Worm (Caenorhabditis elegans) whole organism, L1 larva: Measurements from ENCODE around the gene T28A8.5.

ENCODE experiments used
- C04F5.9 ChIP-seq: sonication (generic microtip); optimal IDR thresholded peaks from 2 replicates; lab custom pipeline; 2016; ENCODE audit warnings: missing genetic modification characterization, missing compliant biosample characterization
- C34B4.2 ChIP-seq: sonication (generic microtip); optimal IDR thresholded peaks from 2 replicates; lab custom pipeline; 2017; ENCODE audit warnings: mild to moderate bottlenecking, missing genetic modification characterization, missing compliant biosample characterization
- Y116A8C.19 ChIP-seq: sonication (generic microtip); optimal IDR thresholded peaks from 2 replicates; lab custom pipeline; 2016; ENCODE audit warnings: missing compliant biosample characterization, missing genetic modification characterization, borderline replicate concordance
- blmp-1 ChIP-seq: fragments of 150-350 bp; optimal IDR thresholded peaks from 2 replicates; lab custom pipeline; 2014; ENCODE audit warnings: missing biosample characterization, missing genetic modification characterization
- ceh-8 ChIP-seq: fragments of 200-800 bp; sonication (Bioruptor generic); optimal IDR thresholded peaks from 2 replicates; lab custom pipeline; 2018; ENCODE audit warnings: mild to moderate bottlenecking, missing genetic modification characterization, moderate library complexity, missing compliant biosample characterization
- ceh-82 ChIP-seq, 3 experiments: fragments of 150-350 bp in 1 of 3; sonication (generic microtip) in 2 of 3; optimal IDR thresholded peaks; 2 replicates each; lab custom pipeline; 2014 to 2017; ENCODE audit warnings: missing biosample characterization in 3 of 3, missing genetic modification characterization in 3 of 3
- ceh-90 ChIP-seq: sonication (generic microtip); optimal IDR thresholded peaks from 2 replicates; lab custom pipeline; 2016; ENCODE audit warnings: missing genetic modification characterization, missing compliant biosample characterization
- efl-3 ChIP-seq: fragments of 200-800 bp; sonication (Bioruptor generic); optimal IDR thresholded peaks from 2 replicates; lab custom pipeline; 2018; ENCODE audit warnings: mild to moderate bottlenecking, missing genetic modification characterization, missing compliant biosample characterization
- egl-27 ChIP-seq, 2 experiments: fragments of 150-350 bp in 1 of 2; sonication (generic microtip); optimal IDR thresholded peaks; 3 replicates each; lab custom pipeline; 2017 to 2018; ENCODE audit warnings: missing biosample characterization in 2 of 2, missing genetic modification characterization in 2 of 2, missing genetic modification reagents in 2 of 2
- fkh-10 ChIP-seq: sonication (generic microtip); optimal IDR thresholded peaks from 2 replicates; lab custom pipeline; 2017; ENCODE audit warnings: missing biosample characterization, missing genetic modification reagents, missing genetic modification characterization
- fkh-4 ChIP-seq: sonication (generic microtip); optimal IDR thresholded peaks from 2 replicates; lab custom pipeline; 2016; ENCODE audit warnings: missing compliant biosample characterization, missing genetic modification characterization, borderline replicate concordance
- grh-1 ChIP-seq: fragments of 200-800 bp; sonication (Bioruptor generic); IDR thresholded peaks from 2 replicates; pipeline ENCODE4 v1.3.6; 2022; ENCODE audit warnings: missing genetic modification reagents, missing genetic modification characterization, missing compliant biosample characterization
- hlh-17 ChIP-seq: fragments of 200-800 bp; sonication (Bioruptor generic); optimal IDR thresholded peaks from 2 replicates; lab custom pipeline; 2018; ENCODE audit warnings: missing genetic modification characterization, mild to moderate bottlenecking, missing compliant biosample characterization, moderate library complexity, borderline replicate concordance
- hpl-2 ChIP-seq: fragments of 150-350 bp; optimal IDR thresholded peaks from 2 replicates; lab custom pipeline; 2014; ENCODE audit warnings: missing biosample characterization, missing genetic modification reagents, missing genetic modification characterization
- irx-1 ChIP-seq: sonication (generic microtip); optimal IDR thresholded peaks from 2 replicates; lab custom pipeline; 2016; ENCODE audit warnings: missing genetic modification characterization, missing compliant biosample characterization
- isw-1 ChIP-seq: fragments of 200-800 bp; sonication (Bioruptor generic); IDR thresholded peaks from 2 replicates; pipeline ENCODE4 v1.3.6; 2022; ENCODE audit warnings: missing genetic modification characterization, missing compliant biosample characterization
- lin-13 ChIP-seq: fragments of 150-350 bp; optimal IDR thresholded peaks from 2 replicates; lab custom pipeline; 2014; ENCODE audit warnings: missing biosample characterization, missing genetic modification reagents, missing genetic modification characterization
- lin-14 ChIP-seq: fragments of 200-800 bp; sonication (Bioruptor generic); optimal IDR thresholded peaks from 2 replicates; lab custom pipeline; 2018; ENCODE audit warnings: mild to moderate bottlenecking, missing genetic modification characterization, moderate library complexity, missing compliant biosample characterization
- lin-35 ChIP-seq, 2 experiments: fragments of 150-350 bp; optimal IDR thresholded peaks; 2 replicates each; lab custom pipeline; 2014; ENCODE audit warnings: missing biosample characterization in 2 of 2, missing genetic modification characterization in 2 of 2, missing genetic modification reagents in 2 of 2
- mab-9 ChIP-seq: fragments of 200-800 bp; sonication (Bioruptor generic); IDR thresholded peaks from 2 replicates; pipeline ENCODE4 v1.3.6; 2022; ENCODE audit warnings: missing genetic modification reagents, missing genetic modification characterization, missing compliant biosample characterization
- nhr-11 ChIP-seq: fragments of 150-350 bp; optimal IDR thresholded peaks from 2 replicates; lab custom pipeline; 2014; ENCODE audit warnings: missing biosample characterization, missing genetic modification characterization
- nhr-19 ChIP-seq: fragments of 200-800 bp; sonication (Bioruptor generic); conservative IDR thresholded peaks from 2 replicates; pipeline ENCODE4 v1.3.6; 2022; ENCODE audit warnings: missing genetic modification characterization, missing compliant biosample characterization
- nhr-20 ChIP-seq: sonication (generic microtip); optimal IDR thresholded peaks from 2 replicates; lab custom pipeline; 2016; ENCODE audit warnings: mild to moderate bottlenecking, missing genetic modification characterization, missing compliant biosample characterization
- nhr-71 ChIP-seq: sonication (generic microtip); optimal IDR thresholded peaks from 2 replicates; lab custom pipeline; 2016; ENCODE audit warnings: mild to moderate bottlenecking, missing genetic modification characterization, moderate library complexity, missing compliant biosample characterization
- nhr-84 ChIP-seq: sonication (generic microtip); optimal IDR thresholded peaks from 2 replicates; lab custom pipeline; 2017; ENCODE audit warnings: missing biosample characterization, missing genetic modification characterization
- rnt-1 ChIP-seq: sonication (generic microtip); optimal IDR thresholded peaks from 2 replicates; lab custom pipeline; 2016; ENCODE audit warnings: mild to moderate bottlenecking, missing genetic modification characterization, moderate library complexity, missing compliant biosample characterization
- skn-1 ChIP-seq: fragments of 150-350 bp; optimal IDR thresholded peaks from 2 replicates; lab custom pipeline; 2014; ENCODE audit warnings: missing biosample characterization, missing genetic modification characterization
- snpc-4 ChIP-seq: fragments of 150-350 bp; optimal IDR thresholded peaks from 2 replicates; lab custom pipeline; 2014; ENCODE audit warnings: missing biosample characterization, missing genetic modification characterization
- sptf-1 ChIP-seq: fragments of 150-350 bp; optimal IDR thresholded peaks from 2 replicates; lab custom pipeline; 2014; ENCODE audit warnings: missing biosample characterization, missing genetic modification characterization
- tlp-1 ChIP-seq: fragments of 150-350 bp; optimal IDR thresholded peaks from 2 replicates; lab custom pipeline; 2014; ENCODE audit warnings: missing biosample characterization, missing genetic modification characterization
- unc-130 ChIP-seq: fragments of 150-350 bp; optimal IDR thresholded peaks from 2 replicates; lab custom pipeline; 2017; ENCODE audit warnings: missing biosample characterization, missing genetic modification characterization, inconsistent platforms
- unc-30 ChIP-seq: sonication (generic microtip); optimal IDR thresholded peaks from 2 replicates; lab custom pipeline; 2017; ENCODE audit warnings: missing biosample characterization, missing genetic modification characterization
- xbp-1 ChIP-seq: sonication (generic microtip); optimal IDR thresholded peaks from 2 replicates; lab custom pipeline; 2016; ENCODE audit warnings: missing genetic modification characterization, missing compliant biosample characterization
- zip-4 ChIP-seq: fragments of 200-800 bp; sonication (Bioruptor generic); optimal IDR thresholded peaks from 2 replicates; lab custom pipeline; 2018; ENCODE audit warnings: mild to moderate bottlenecking, missing genetic modification characterization, moderate library complexity, missing compliant biosample characterization
- ztf-11 ChIP-seq, 2 experiments: sonication (generic microtip); optimal IDR thresholded peaks; 2 replicates each; lab custom pipeline; 2016 to 2017; ENCODE audit warnings: missing genetic modification characterization in 2 of 2, missing biosample characterization in 1 of 2, missing compliant biosample characterization in 1 of 2

The T28A8.5 gene

DNA sequence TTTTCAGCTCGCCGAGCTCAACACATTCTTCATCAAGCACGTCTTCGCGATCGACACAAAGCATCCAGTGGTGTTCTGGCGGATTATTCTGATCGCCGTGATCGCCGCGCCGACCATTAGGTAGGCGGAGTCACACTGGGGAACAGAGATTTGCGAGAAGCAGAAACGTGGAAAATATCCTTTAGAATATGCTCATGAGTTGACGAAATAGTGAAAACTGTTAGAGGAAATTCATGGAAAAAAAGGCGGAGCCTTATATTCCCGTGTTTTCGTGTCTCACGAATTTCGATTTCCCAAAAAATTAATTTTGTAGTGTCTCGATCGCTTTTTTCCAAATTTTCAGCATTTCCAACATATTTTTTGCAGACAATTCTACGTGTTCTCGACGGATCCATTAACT is 26.9 kb upstream of the T28A8.5 start (continued):
- TF ChIP-seq ceh-90 (tag; lab: Kevin White, UChicago) (peak; percentile 36), nhr-19 (0 out of 2 replicates have a peak, but pooled peaks have one; percentile 9), nhr-11 (tag; lab: Kevin White, UChicago) (no peak), fkh-4 (tag; lab: Kevin White, UChicago) (peak; percentile 10)

DNA sequence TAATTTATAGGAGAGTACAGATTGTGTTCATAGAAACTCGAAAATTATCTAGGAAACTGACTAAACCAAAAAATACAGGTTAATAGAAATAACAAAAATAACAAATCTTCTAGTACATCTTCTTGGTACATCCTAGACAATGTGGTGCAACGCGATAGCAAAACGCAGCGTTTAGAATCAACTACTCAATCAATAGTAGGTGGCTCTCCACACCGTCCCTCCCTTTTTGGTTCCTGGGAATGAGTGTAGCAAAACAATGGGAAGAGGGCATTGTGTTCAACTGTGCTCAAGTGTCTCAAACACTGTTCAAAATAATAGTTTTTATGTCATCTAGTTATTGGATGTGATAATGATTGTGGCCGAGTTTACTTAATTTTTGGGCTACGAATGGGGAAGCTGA is 24.7 kb upstream of the T28A8.5 start, which contains the start of gene T27E9.6:
TSS of gene T27E9.6 (minus strand) at position 101 of the 400 bp plus-strand sequence.
- no peak for TF ChIP-seq Y116A8C.19 (tag; lab: Kevin White, UChicago)
- TF ChIP-seq efl-3 = no peak
- no peak for TF ChIP-seq unc-30 (tag; lab: Kevin White, UChicago)
- no peak for TF ChIP-seq irx-1
- TF ChIP-seq, all 84 proteins: peak for 0

DNA sequence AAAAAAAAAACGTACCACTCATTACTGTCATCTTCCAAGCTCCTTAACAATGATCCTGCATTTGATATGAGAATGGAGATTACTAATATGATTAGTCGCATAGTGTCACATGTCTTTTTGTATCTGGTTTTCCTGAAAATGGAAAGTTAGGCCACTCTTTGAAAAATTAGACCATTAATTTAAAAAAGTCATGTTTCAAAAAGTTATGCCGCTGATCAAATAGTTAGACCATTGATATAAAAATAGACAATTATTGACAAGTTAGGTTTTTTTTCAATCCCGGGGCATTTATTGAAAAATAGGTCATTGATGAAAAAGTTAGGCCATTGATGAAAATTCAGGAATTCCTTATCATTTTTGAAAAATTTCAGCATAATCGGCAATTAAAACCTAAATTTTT is 17.4 kb upstream of the T28A8.5 start, which contains the start of gene acc-4:
TSS of gene acc-4 (minus strand) at position 101 of the 400 bp plus-strand sequence.
- TF ChIP-seq C04F5.9 (tag; lab: Kevin White, UChicago) (no peak), fkh-10 (GFP tag; lab: Kevin White, UChicago) (no peak), lin-35 (GFP tag; optimal IDR thresholded peaks at IDR 0.05; lab: Kevin White, UChicago) (no peak), unc-130 (no peak), isw-1 (GFP tag; lab: Robert Waterston, UW) (no peak), egl-27 (tag; optimal IDR thresholded peaks at IDR 0.05; lab: Kevin White, UChicago) (no peak), unc-30 (tag; lab: Kevin White, UChicago) (no peak), grh-1 (GFP tag; lab: Robert Waterston, UW) (no peak), nhr-20 (tag; lab: Kevin White, UChicago) (no peak), ceh-8 (GFP tag; lab: Kevin White, UChicago) (no peak), nhr-71 (tag; lab: Kevin White, UChicago) (no peak), blmp-1 (tag; lab: Kevin White, UChicago) (no peak), skn-1 (tag; lab: Kevin White, UChicago) (no peak), zip-4 (GFP tag; lab: Kevin White, UChicago) (no peak)
- TF ChIP-seq, all 84 proteins: peak for 0

DNA sequence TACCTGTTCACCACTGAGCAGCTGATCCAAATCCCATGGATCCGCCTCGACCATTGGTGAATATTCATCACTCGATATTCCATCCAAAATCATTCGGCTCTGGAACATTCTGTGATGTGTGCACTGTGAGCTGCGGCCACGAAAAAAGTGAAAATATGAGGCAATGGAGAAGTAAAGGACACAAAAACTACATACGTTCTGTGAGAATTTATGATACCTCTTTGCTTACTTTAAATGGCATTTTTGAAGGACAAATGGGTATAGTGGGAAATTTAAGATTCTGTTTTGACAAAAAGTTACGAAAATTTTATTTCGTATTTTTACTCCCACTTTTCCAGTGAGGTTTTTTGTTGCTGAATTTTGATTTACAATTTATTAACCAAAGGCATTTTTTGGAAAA is 9.1 kb upstream of the T28A8.5 start, which contains the start of gene twk-40:
TSS of gene twk-40 (minus strand) at position 101 of the 400 bp plus-strand sequence.
- no peak for TF ChIP-seq sptf-1

DNA sequence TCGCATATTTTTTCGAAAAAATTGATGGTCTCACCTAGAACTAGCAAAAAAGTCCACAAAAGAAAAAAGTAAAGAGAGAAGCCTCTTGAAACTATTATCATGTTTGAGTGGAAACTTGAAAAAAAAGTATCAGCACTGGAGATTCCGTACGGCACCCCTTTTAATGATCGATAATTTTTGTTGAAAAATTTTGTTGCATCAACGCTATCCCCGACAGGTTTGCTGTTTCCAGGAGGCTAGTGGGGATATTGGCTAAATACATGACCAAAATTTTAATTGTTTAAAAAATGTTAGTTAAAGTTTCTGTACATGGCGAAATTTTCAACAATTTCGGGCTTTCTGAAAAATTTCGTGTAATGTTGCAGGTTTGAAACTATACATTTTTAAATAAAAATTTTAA is 5.9 kb upstream of the T28A8.5 start, which contains the start of gene T28A8.2:
TSS of gene T28A8.2 (minus strand) at position 101 of the 400 bp plus-strand sequence.
- TF ChIP-seq lin-13 (no peak), C34B4.2 (tag; lab: Kevin White, UChicago) (no peak), nhr-84 (tag; lab: Kevin White, UChicago) (no peak), snpc-4 (tag; lab: Kevin White, UChicago) (no peak), xbp-1 (tag; lab: Kevin White, UChicago) (no peak), sptf-1 (no peak), hlh-17 (no peak), hpl-2 (GFP tag; lab: Kevin White, UChicago) (no peak), mab-9 (no peak), lin-14 (no peak), ceh-82 (tag; optimal IDR thresholded peaks at IDR 0.05; lab: Kevin White, UChicago) (no peak), rnt-1 (tag; lab: Kevin White, UChicago) (no peak), nhr-19 (no peak), ztf-11 (tag; optimal IDR thresholded peaks at IDR 0.05; lab: Kevin White, UChicago) (no peak), skn-1 (tag; lab: Kevin White, UChicago) (no peak), ceh-90 (tag; lab: Kevin White, UChicago) (no peak), tlp-1 (no peak)
